Fruit fly (Drosophila melanogaster) whole organism, embryonic: ENCODE data around the gene pigs.

Experiments
- Bdp1 ChIP-seq: fragments of 200-800 bp; sonication (Bioruptor generic); optimal IDR thresholded peaks from 3 replicates; lab custom pipeline; 2016; ENCODE audit warnings: missing biosample characterization, missing genetic modification characterization
- CG11093 ChIP-seq: fragments of 200-800 bp; sonication (Bioruptor generic); IDR thresholded peaks from 3 replicates; pipeline ENCODE4 v1.3.6; 2022; ENCODE audit warnings: missing biosample characterization, missing genetic modification characterization
- CG11247 ChIP-seq: fragments of 200-800 bp; sonication (Bioruptor generic); IDR thresholded peaks from 2 replicates; pipeline ENCODE4 v1.3.6; 2022; ENCODE audit warnings: missing biosample characterization, missing genetic modification characterization
- CG13894 ChIP-seq: fragments of 200-800 bp; sonication (Bioruptor generic); optimal IDR thresholded peaks from 3 replicates; lab custom pipeline; 2018; ENCODE audit warnings: missing biosample characterization, mild to moderate bottlenecking, missing genetic modification characterization, moderate library complexity
- CG14860 ChIP-seq: fragments of 200-800 bp; sonication (Bioruptor generic); IDR thresholded peaks from 3 replicates; pipeline ENCODE4 v1.3.6; 2022; ENCODE audit warnings: missing biosample characterization, missing genetic modification characterization; ENCODE audit not compliant: partially characterized antibody
- CG15011 ChIP-seq: fragments of 200-800 bp; sonication (Bioruptor generic); optimal IDR thresholded peaks from 3 replicates; lab custom pipeline; 2018; ENCODE audit warnings: missing biosample characterization, mild to moderate bottlenecking, missing genetic modification characterization
- CG1602 ChIP-seq: fragments of 200-800 bp; sonication (Bioruptor generic); optimal IDR thresholded peaks from 3 replicates; lab custom pipeline; 2016; ENCODE audit warnings: missing biosample characterization, missing genetic modification characterization
- CG17359 ChIP-seq: fragments of 200-800 bp; sonication (Bioruptor generic); optimal IDR thresholded peaks from 3 replicates; lab custom pipeline; 2018; ENCODE audit warnings: missing biosample characterization, mild to moderate bottlenecking, missing genetic modification characterization, moderate library complexity
- CG18476 ChIP-seq: fragments of 200-800 bp; sonication (Bioruptor generic); optimal IDR thresholded peaks from 2 replicates; lab custom pipeline; 2016; ENCODE audit warnings: missing biosample characterization, mild to moderate bottlenecking, missing genetic modification characterization
- CG2678 ChIP-seq: fragments of 200-800 bp; sonication (Bioruptor generic); optimal IDR thresholded peaks from 3 replicates; lab custom pipeline; 2019; ENCODE audit warnings: missing biosample characterization, mild to moderate bottlenecking, missing genetic modification characterization, moderate library complexity
- CG30431 ChIP-seq: fragments of 200-800 bp; sonication (Bioruptor generic); optimal IDR thresholded peaks from 2 replicates; lab custom pipeline; 2017; ENCODE audit warnings: missing biosample characterization, missing genetic modification characterization
- CG31388 ChIP-seq: fragments of 200-800 bp; sonication (Bioruptor generic); optimal IDR thresholded peaks from 2 replicates; lab custom pipeline; 2016; ENCODE audit warnings: missing biosample characterization, missing genetic modification characterization
- CG34224 ChIP-seq: fragments of 200-800 bp; sonication (Bioruptor generic); IDR thresholded peaks from 3 replicates; pipeline ENCODE4 v1.3.6; 2022; ENCODE audit warnings: missing biosample characterization, missing genetic modification characterization; ENCODE audit not compliant: partially characterized antibody
- CG34422 ChIP-seq: fragments of 200-800 bp; sonication (Bioruptor generic); IDR thresholded peaks from 3 replicates; pipeline ENCODE4 v1.3.6; 2022; ENCODE audit warnings: missing biosample characterization, missing genetic modification characterization
- CG4707 ChIP-seq: fragments of 200-800 bp; sonication (Bioruptor generic); optimal IDR thresholded peaks from 2 replicates; lab custom pipeline; 2018; ENCODE audit warnings: missing biosample characterization, mild to moderate bottlenecking, missing genetic modification characterization, moderate library complexity
- CG7745 ChIP-seq: fragments of 200-800 bp; sonication (Bioruptor generic); optimal IDR thresholded peaks from 2 replicates; lab custom pipeline; 2018; ENCODE audit warnings: missing biosample characterization, mild to moderate bottlenecking, missing genetic modification characterization, moderate library complexity
- CG8089 ChIP-seq: fragments of 200-800 bp; sonication (Bioruptor generic); optimal IDR thresholded peaks from 3 replicates; lab custom pipeline; 2016; ENCODE audit warnings: missing biosample characterization, missing genetic modification characterization
- CG8924 ChIP-seq: fragments of 200-800 bp; optimal IDR thresholded peaks from 3 replicates; lab custom pipeline; 2019; ENCODE audit warnings: missing biosample characterization, mild to moderate bottlenecking, missing genetic modification characterization, moderate library complexity
- Deaf1 ChIP-seq: fragments of 200-800 bp; optimal IDR thresholded peaks from 3 replicates; lab custom pipeline; 2019; ENCODE audit warnings: missing biosample characterization, mild to moderate bottlenecking, missing genetic modification characterization, moderate library complexity
- Doc3 ChIP-seq: fragments of 200-800 bp; sonication (Bioruptor generic); IDR thresholded peaks from 3 replicates; pipeline ENCODE4 v1.3.6; 2022; ENCODE audit warnings: missing biosample characterization, missing genetic modification characterization; ENCODE audit not compliant: partially characterized antibody
- ERR ChIP-seq: fragments of 200-800 bp; sonication (Bioruptor generic); optimal IDR thresholded peaks from 2 replicates; lab custom pipeline; 2016; ENCODE audit warnings: missing biosample characterization, missing genetic modification characterization
- Gug ChIP-seq: fragments of 200-800 bp; sonication (Bioruptor generic); IDR thresholded peaks from 4 replicates; pipeline ENCODE4 v1.3.6; 2022; ENCODE audit warnings: missing biosample characterization, missing genetic modification characterization
- HLH4C ChIP-seq: fragments of 200-800 bp; sonication (Bioruptor generic); IDR thresholded peaks from 3 replicates; pipeline ENCODE4 v1.3.6; 2022; ENCODE audit warnings: missing biosample characterization, missing genetic modification characterization; ENCODE audit not compliant: partially characterized antibody
- Lpt ChIP-seq: fragments of >200 bp; optimal IDR thresholded peaks from 2 replicates; lab custom pipeline; 2018; ENCODE audit warnings: missing biosample characterization, missing genetic modification characterization
- Neu2 ChIP-seq: fragments of 200-800 bp; sonication (Bioruptor generic); optimal IDR thresholded peaks from 3 replicates; lab custom pipeline; 2016; ENCODE audit warnings: missing biosample characterization, missing genetic modification characterization, borderline replicate concordance
- NfI ChIP-seq: fragments of 200-800 bp; sonication (Bioruptor generic); optimal IDR thresholded peaks from 3 replicates; lab custom pipeline; 2018; ENCODE audit warnings: missing biosample characterization, mild to moderate bottlenecking, missing genetic modification characterization, moderate library complexity
- Scr ChIP-seq: fragments of 200-800 bp; sonication (Bioruptor generic); IDR thresholded peaks from 2 replicates; pipeline ENCODE4 v1.3.6; 2022; ENCODE audit warnings: missing biosample characterization, missing genetic modification characterization; ENCODE audit not compliant: partially characterized antibody
- Taf1 ChIP-seq: fragments of 200-800 bp; sonication (Bioruptor generic); IDR thresholded peaks from 2 replicates; pipeline ENCODE4 v1.3.6; 2022; ENCODE audit warnings: missing biosample characterization, missing genetic modification characterization
- Trl ChIP-seq, 3 experiments: fragments of >200 bp in 2 of 3; fragments of 200-800 bp in 1 of 3; sonication (Bioruptor generic) in 1 of 3; optimal IDR thresholded peaks; 2 replicates in 1 of 3; 3 replicates in 2 of 3; lab custom pipeline; 2016 to 2017; ENCODE audit warnings: missing biosample characterization in 1 of 3, missing genetic modification characterization in 1 of 3
- amos ChIP-seq: fragments of 200-800 bp; sonication (Bioruptor generic); IDR thresholded peaks from 2 replicates; pipeline ENCODE4 v1.3.6; 2022; ENCODE audit warnings: missing biosample characterization, missing genetic modification characterization; ENCODE audit not compliant: partially characterized antibody
- bowl ChIP-seq: fragments of 200-800 bp; sonication (Bioruptor generic); IDR thresholded peaks from 2 replicates; pipeline ENCODE4 v1.3.6; 2022; ENCODE audit warnings: missing biosample characterization, missing genetic modification characterization
- bsh ChIP-seq, 2 experiments: fragments of 200-800 bp; sonication (Bioruptor generic); optimal IDR thresholded peaks; 2 replicates each; lab custom pipeline; 2017 to 2018; ENCODE audit warnings: mild to moderate bottlenecking in 2 of 2, missing biosample characterization in 2 of 2, missing genetic modification characterization in 2 of 2, moderate library complexity in 1 of 2
- cas ChIP-seq: fragments of 200-800 bp; sonication (Bioruptor generic); IDR thresholded peaks from 2 replicates; pipeline ENCODE4 v1.3.6; 2022; ENCODE audit warnings: missing biosample characterization, missing genetic modification characterization
- caup ChIP-seq: fragments of 200-800 bp; sonication (Bioruptor generic); optimal IDR thresholded peaks from 3 replicates; lab custom pipeline; 2017; ENCODE audit warnings: missing biosample characterization, mild to moderate bottlenecking, missing genetic modification characterization, moderate library complexity; ENCODE audit not compliant: severe bottlenecking
- dpn ChIP-seq, 2 experiments: fragments of 200-800 bp; sonication (Bioruptor generic); optimal IDR thresholded peaks; 3 replicates each; lab custom pipeline; 2016; ENCODE audit warnings: missing biosample characterization in 2 of 2, missing genetic modification characterization in 2 of 2
- emc ChIP-seq: fragments of 200-800 bp; sonication (Bioruptor generic); optimal IDR thresholded peaks from 2 replicates; lab custom pipeline; 2016; ENCODE audit warnings: missing biosample characterization, missing genetic modification characterization
- ems ChIP-seq: fragments of 200-800 bp; sonication (Bioruptor generic); optimal IDR thresholded peaks from 3 replicates; lab custom pipeline; 2016; ENCODE audit warnings: missing biosample characterization, missing genetic modification characterization
- esg ChIP-seq: fragments of 200-800 bp; sonication (Bioruptor generic); conservative IDR thresholded peaks from 2 replicates; pipeline ENCODE4 v1.3.6; 2022; ENCODE audit warnings: missing biosample characterization, missing genetic modification characterization
- grn ChIP-seq: fragments of 200-800 bp; sonication (Bioruptor generic); optimal IDR thresholded peaks from 3 replicates; lab custom pipeline; 2017; ENCODE audit warnings: missing biosample characterization, missing genetic modification characterization
- hb ChIP-seq: fragments of 200-800 bp; sonication (Bioruptor generic); IDR thresholded peaks from 3 replicates; pipeline ENCODE4 v1.3.6; 2022; ENCODE audit warnings: missing biosample characterization, missing genetic modification characterization; ENCODE audit not compliant: partially characterized antibody
- nerfin-1 ChIP-seq: fragments of 200-800 bp; sonication (Bioruptor generic); optimal IDR thresholded peaks from 3 replicates; lab custom pipeline; 2019; ENCODE audit warnings: missing biosample characterization, mild to moderate bottlenecking, missing genetic modification characterization, moderate library complexity
- pnt ChIP-seq: fragments of 200-800 bp; sonication (Bioruptor generic); optimal IDR thresholded peaks from 3 replicates; lab custom pipeline; 2016; ENCODE audit warnings: missing biosample characterization, missing genetic modification characterization
- psq ChIP-seq: fragments of 200-800 bp; sonication (Bioruptor generic); optimal IDR thresholded peaks from 2 replicates; lab custom pipeline; 2017; ENCODE audit warnings: missing biosample characterization, missing genetic modification characterization
- pum ChIP-seq: fragments of 200-800 bp; sonication (Bioruptor generic); optimal IDR thresholded peaks from 2 replicates; lab custom pipeline; 2016; ENCODE audit warnings: missing biosample characterization, missing genetic modification characterization
- repo ChIP-seq: fragments of 200-800 bp; sonication (Bioruptor generic); optimal IDR thresholded peaks from 2 replicates; lab custom pipeline; 2016; ENCODE audit warnings: missing biosample characterization, missing genetic modification characterization
- scrt ChIP-seq: fragments of 200-800 bp; sonication (Bioruptor generic); optimal IDR thresholded peaks from 2 replicates; lab custom pipeline; 2018; ENCODE audit warnings: missing biosample characterization, mild to moderate bottlenecking, missing genetic modification characterization, moderate library complexity
- seq ChIP-seq: fragments of 200-800 bp; sonication (Bioruptor generic); IDR thresholded peaks from 2 replicates; pipeline ENCODE4 v1.3.6; 2022; ENCODE audit warnings: missing biosample characterization, missing genetic modification characterization
- trem ChIP-seq: fragments of 200-800 bp; optimal IDR thresholded peaks from 3 replicates; lab custom pipeline; 2019; ENCODE audit warnings: missing biosample characterization, mild to moderate bottlenecking, missing genetic modification characterization, moderate library complexity
- z ChIP-seq: fragments of 200-800 bp; sonication (Bioruptor generic); IDR thresholded peaks from 3 replicates; pipeline ENCODE4 v1.3.6; 2022; ENCODE audit warnings: missing biosample characterization, missing genetic modification characterization

Gene pigs

DNA sequence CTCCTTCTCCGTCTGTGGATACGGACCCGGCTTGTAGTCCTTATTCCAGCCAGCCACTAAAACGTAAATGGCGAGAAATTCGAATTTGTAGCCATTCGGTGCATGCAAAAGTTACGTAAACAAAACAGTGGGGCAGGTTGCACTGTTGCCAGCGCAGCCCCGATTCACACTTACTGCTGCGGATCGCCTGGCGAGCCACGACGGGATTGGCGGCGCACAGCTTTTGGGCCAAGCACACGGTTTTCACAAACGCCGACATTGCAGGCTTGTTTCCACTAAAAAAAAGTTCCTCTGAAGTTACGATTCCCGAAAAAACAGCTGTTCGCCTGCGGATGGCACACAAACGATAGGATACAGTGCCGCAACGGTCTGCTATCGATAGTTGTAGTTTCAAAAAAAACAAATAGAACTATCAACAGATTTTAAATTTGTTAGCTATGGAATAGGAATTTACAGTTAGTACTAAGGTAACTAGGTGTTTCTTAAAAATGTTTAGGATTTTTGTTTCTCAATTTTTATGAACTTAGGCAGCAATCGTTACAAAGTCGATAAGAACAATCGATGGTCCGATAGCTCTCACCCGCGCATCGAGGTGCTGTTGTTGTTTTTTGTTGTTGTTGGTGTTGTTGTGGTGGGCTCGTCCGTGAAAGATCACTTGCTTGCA, 78.1 kb downstream of the pigs start, which contains the start of gene Fum1 (continued):
- TF ChIP-seq CG11093 (no peak), dpn (GFP tag; optimal IDR thresholded peaks at IDR 0.05; lab: Kevin White, UChicago) (peak in 1 of 2 experiments; percentile 6), Taf1 (GFP tag; lab: Robert Waterston, UW) (no peak), ems (no peak), trem (tag; lab: Kevin White, UChicago) (peak; percentile 69), CG1602 (GFP tag; lab: Kevin White, UChicago) (no peak), cas (no peak), Neu2 (GFP tag; lab: Kevin White, UChicago) (no peak), pnt (GFP tag; lab: Kevin White, UChicago) (no peak), NfI (peak; percentile 37), CG11247 (GFP tag; lab: Robert Waterston, UW) (no peak), Gug (GFP tag; lab: Robert Waterston, UW) (no peak), CG15011 (GFP tag; lab: Kevin White, UChicago) (no peak), amos (GFP tag; lab: Robert Waterston, UW) (peak; percentile 80), CG7745 (tag; lab: Kevin White, UChicago) (no peak), CG30431 (GFP tag; lab: Kevin White, UChicago) (no peak), nerfin-1 (peak; percentile 9), grn (GFP tag; lab: Kevin White, UChicago) (no peak), Bdp1 (GFP tag; lab: Kevin White, UChicago) (no peak), seq (GFP tag; lab: Robert Waterston, UW) (no peak), ERR (GFP tag; lab: Kevin White, UChicago) (no peak), CG14860 (GFP tag; lab: Robert Waterston, UW) (peak; percentile 88), CG18476 (GFP tag; lab: Kevin White, UChicago) (no peak), CG31388 (GFP tag; lab: Kevin White, UChicago) (no peak), Doc3 (GFP tag; lab: Robert Waterston, UW) (peak; percentile 93), bowl (GFP tag; lab: Robert Waterston, UW) (no peak), Deaf1 (tag; lab: Kevin White, UChicago) (peak; percentile 8), caup (GFP tag; lab: Kevin White, UChicago) (no peak), Lpt (GFP tag; lab: Kevin White, UChicago) (no peak), hb (GFP tag; lab: Robert Waterston, UW) (peak; percentile 78; the same call in 2 of the 3 replicates), Trl (optimal IDR thresholded peaks at IDR 0.05; lab: Kevin White, UChicago) (no peak), Trl (GFP tag; optimal IDR thresholded peaks at IDR 0.05; lab: Kevin White, UChicago) (peak; percentile 10), CG2678 (tag; lab: Kevin White, UChicago) (no peak), scrt (GFP tag; lab: Kevin White, UChicago) (no peak), CG34224 (GFP tag; lab: Robert Waterston, UW) (peak; percentile 87), esg (GFP tag; lab: Robert Waterston, UW) (no peak), CG13894 (tag; lab: Kevin White, UChicago) (peak; percentile 40), CG8089 (GFP tag; lab: Kevin White, UChicago) (no peak), CG34422 (GFP tag; lab: Robert Waterston, UW) (no peak), emc (GFP tag; lab: Kevin White, UChicago) (no peak), pum (GFP tag; lab: Kevin White, UChicago) (no peak), z (GFP tag; lab: Robert Waterston, UW) (no peak), CG8924 (tag; lab: Kevin White, UChicago) (peak; percentile 34), HLH4C (GFP tag; lab: Robert Waterston, UW) (peak; percentile 92), bsh (GFP tag; optimal IDR thresholded peaks at IDR 0.05; lab: Kevin White, UChicago) (no peak), psq (GFP tag; lab: Kevin White, UChicago) (no peak), repo (no peak), CG4707 (no peak), Scr (GFP tag; lab: Robert Waterston, UW) (peak; percentile 95), CG17359 (tag; lab: Kevin White, UChicago) (no peak)
